Fruit fly (Drosophila melanogaster): Measurements from ENCODE around the gene CG11858.

DNA sequence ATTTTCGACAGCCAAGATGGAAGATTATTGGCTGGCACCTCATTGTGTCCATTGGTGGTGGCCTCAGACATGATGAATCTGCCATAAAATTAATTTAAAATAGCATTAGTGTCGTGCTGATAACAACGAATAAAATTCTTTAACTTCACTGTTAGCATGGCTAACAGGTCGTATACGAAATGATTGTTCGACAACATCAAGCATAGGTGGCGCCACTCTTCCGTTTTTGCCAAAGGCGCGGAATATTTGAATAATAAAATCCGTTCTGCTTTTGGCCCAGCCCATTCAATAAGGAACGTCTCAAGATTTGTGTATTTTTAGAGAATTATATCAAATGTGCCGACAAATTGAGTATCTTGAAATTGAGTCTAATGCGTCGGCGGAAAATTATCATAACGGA, 50.0 kb downstream of the CG11858 start:
- TF ChIP-seq Hr78 (GFP tag; optimal IDR thresholded peaks at IDR 0.05) (no peak), pan (optimal IDR thresholded peaks at IDR 0.05) (no peak), lola (GFP tag; optimal IDR thresholded peaks at IDR 0.05) (no peak), ey (GFP tag; optimal IDR thresholded peaks at IDR 0.05) (no peak), dsf (GFP tag; optimal IDR thresholded peaks at IDR 0.05; ENCODE audit: borderline replicate concordance) (no peak), CG32264 (GFP tag; optimal IDR thresholded peaks at IDR 0.05) (no peak), Abd-B (GFP tag; optimal IDR thresholded peaks at IDR 0.05) (no peak), Rel (GFP tag; optimal IDR thresholded peaks at IDR 0.05) (no peak), Rel (tag; optimal IDR thresholded peaks at IDR 0.05) (no peak), OdsH (GFP tag; optimal IDR thresholded peaks at IDR 0.05) (no peak), Mio (GFP tag; optimal IDR thresholded peaks at IDR 0.05) (no peak), Dfd (GFP tag; optimal IDR thresholded peaks at IDR 0.05) (no peak)
